Worm (Caenorhabditis elegans) whole organism, L2 larva: ENCODE data around the gene C23G10.5.
A peak's percentile ranks its signal among the peaks of the same experiment; 100 is the strongest.

Experiments
- C34F6.9 ChIP-seq: fragments of 150-350 bp; optimal IDR thresholded peaks from 2 replicates; lab custom pipeline; 2014; ENCODE audit warnings: missing biosample characterization, missing genetic modification characterization
- F13H6.1 ChIP-seq: sonication (generic microtip); optimal IDR thresholded peaks from 2 replicates; lab custom pipeline; 2016; ENCODE audit warnings: missing genetic modification characterization, missing compliant biosample characterization
- R02D3.7 ChIP-seq: fragments of 150-350 bp; optimal IDR thresholded peaks from 2 replicates; lab custom pipeline; 2014; ENCODE audit warnings: missing biosample characterization, missing genetic modification characterization
- Y55F3AM.14 ChIP-seq: fragments of 200-800 bp; sonication (Bioruptor generic); optimal IDR thresholded peaks from 2 replicates; lab custom pipeline; 2018; ENCODE audit warnings: mild to moderate bottlenecking, missing genetic modification characterization, missing compliant biosample characterization
- ZK546.5 ChIP-seq: sonication (generic microtip); optimal IDR thresholded peaks from 2 replicates; lab custom pipeline; 2017; ENCODE audit warnings: missing biosample characterization, missing genetic modification characterization
- alr-1 ChIP-seq: fragments of 150-350 bp; optimal IDR thresholded peaks from 2 replicates; lab custom pipeline; 2014; ENCODE audit warnings: missing biosample characterization, missing genetic modification characterization
- aly-2 ChIP-seq: fragments of 150-350 bp; optimal IDR thresholded peaks from 2 replicates; lab custom pipeline; 2014; ENCODE audit warnings: missing biosample characterization, missing genetic modification characterization
- ama-1 ChIP-seq: fragments of 150-350 bp; optimal IDR thresholded peaks from 2 replicates; lab custom pipeline; 2018; ENCODE audit warnings: inconsistent platforms
- blmp-1 ChIP-seq: sonication (generic microtip); optimal IDR thresholded peaks from 2 replicates; lab custom pipeline; 2017; ENCODE audit warnings: missing genetic modification characterization, mild to moderate bottlenecking, missing compliant biosample characterization, antibody characterized with exemption, moderate library complexity; ENCODE audit not compliant: insufficient read depth
- ceh-16 ChIP-seq: fragments of 150-350 bp; optimal IDR thresholded peaks from 2 replicates; lab custom pipeline; 2014; ENCODE audit warnings: missing biosample characterization, missing genetic modification characterization
- ceh-82 ChIP-seq: fragments of 150-350 bp; optimal IDR thresholded peaks from 2 replicates; lab custom pipeline; 2014; ENCODE audit warnings: missing biosample characterization, missing genetic modification characterization
- crh-2 ChIP-seq: sonication (generic microtip); optimal IDR thresholded peaks from 2 replicates; lab custom pipeline; 2017; ENCODE audit warnings: missing biosample characterization, missing genetic modification characterization
- dmd-4 ChIP-seq: sonication (generic microtip); optimal IDR thresholded peaks from 2 replicates; lab custom pipeline; 2017; ENCODE audit warnings: missing biosample characterization, missing genetic modification characterization
- egl-27 ChIP-seq: sonication (generic microtip); optimal IDR thresholded peaks from 3 replicates; lab custom pipeline; 2017; ENCODE audit warnings: missing biosample characterization, missing genetic modification reagents, missing genetic modification characterization
- elt-3 ChIP-seq: sonication (generic microtip); optimal IDR thresholded peaks from 2 replicates; lab custom pipeline; 2017; ENCODE audit warnings: missing biosample characterization, missing genetic modification characterization
- fos-1 ChIP-seq: fragments of 150-350 bp; optimal IDR thresholded peaks from 2 replicates; lab custom pipeline; 2014; ENCODE audit warnings: missing biosample characterization, missing genetic modification characterization
- gmeb-1 ChIP-seq: fragments of 150-350 bp; optimal IDR thresholded peaks from 2 replicates; lab custom pipeline; 2014; ENCODE audit warnings: missing biosample characterization, missing genetic modification characterization
- lin-11 ChIP-seq: fragments of 150-350 bp; sonication (generic microtip); optimal IDR thresholded peaks from 2 replicates; lab custom pipeline; 2014; ENCODE audit warnings: missing biosample characterization, missing genetic modification characterization, inconsistent platforms, mixed read lengths
- lin-13 ChIP-seq: fragments of 150-350 bp; optimal IDR thresholded peaks from 2 replicates; lab custom pipeline; 2014; ENCODE audit warnings: missing biosample characterization, missing genetic modification reagents, missing genetic modification characterization
- mbf-1 ChIP-seq: sonication (generic microtip); optimal IDR thresholded peaks from 2 replicates; lab custom pipeline; 2017; ENCODE audit warnings: missing biosample characterization, missing genetic modification characterization
- nhr-10 ChIP-seq: sonication (generic microtip); optimal IDR thresholded peaks from 2 replicates; lab custom pipeline; 2017; ENCODE audit warnings: missing biosample characterization, missing genetic modification characterization
- nhr-11 ChIP-seq: fragments of 150-350 bp; optimal IDR thresholded peaks from 2 replicates; lab custom pipeline; 2014; ENCODE audit warnings: missing biosample characterization, missing genetic modification characterization
- nhr-129 ChIP-seq: fragments of 150-350 bp; optimal IDR thresholded peaks from 2 replicates; lab custom pipeline; 2014; ENCODE audit warnings: missing biosample characterization, missing genetic modification characterization
- nhr-237 ChIP-seq: fragments of 150-350 bp; optimal IDR thresholded peaks from 2 replicates; lab custom pipeline; 2014; ENCODE audit warnings: missing biosample characterization, missing genetic modification characterization
- nhr-25 ChIP-seq: fragments of 150-350 bp; sonication (generic microtip); optimal IDR thresholded peaks from 3 replicates; lab custom pipeline; 2014; ENCODE audit warnings: missing biosample characterization, missing genetic modification characterization
- peb-1 ChIP-seq: fragments of 150-350 bp; optimal IDR thresholded peaks from 2 replicates; lab custom pipeline; 2014; ENCODE audit warnings: missing biosample characterization, missing genetic modification characterization
- sem-4 ChIP-seq: fragments of 150-350 bp; optimal IDR thresholded peaks from 2 replicates; lab custom pipeline; 2014; ENCODE audit warnings: missing biosample characterization, missing genetic modification reagents, missing genetic modification characterization
- sma-9 ChIP-seq, 2 experiments: fragments of 150-350 bp in 1 of 2; sonication (generic microtip) in 1 of 2; optimal IDR thresholded peaks; 2 replicates each; lab custom pipeline; 2014 to 2016; ENCODE audit warnings: missing genetic modification characterization in 2 of 2, mild to moderate bottlenecking in 1 of 2, missing biosample characterization in 1 of 2, missing compliant biosample characterization in 1 of 2, missing genetic modification reagents in 1 of 2, moderate library complexity in 1 of 2
- snpc-4 ChIP-seq: fragments of 150-350 bp; optimal IDR thresholded peaks from 2 replicates; lab custom pipeline; 2014; ENCODE audit warnings: missing biosample characterization, missing genetic modification characterization
- unc-39 ChIP-seq: fragments of 150-350 bp; optimal IDR thresholded peaks from 2 replicates; lab custom pipeline; 2014; ENCODE audit warnings: missing biosample characterization, missing genetic modification characterization
- unc-62 ChIP-seq: fragments of 150-350 bp; optimal IDR thresholded peaks from 2 replicates; lab custom pipeline; 2014; ENCODE audit warnings: missing biosample characterization, missing genetic modification reagents, missing genetic modification characterization
- zag-1 ChIP-seq: fragments of 150-350 bp; optimal IDR thresholded peaks from 2 replicates; lab custom pipeline; 2014; ENCODE audit warnings: missing biosample characterization, missing genetic modification characterization
- ztf-1 ChIP-seq: fragments of 200-800 bp; sonication (Bioruptor generic); conservative IDR thresholded peaks from 2 replicates; pipeline ENCODE4 v1.3.6; 2022; ENCODE audit warnings: missing genetic modification characterization, missing compliant biosample characterization
- ztf-11 ChIP-seq: sonication (generic microtip); optimal IDR thresholded peaks from 2 replicates; lab custom pipeline; 2017; ENCODE audit warnings: missing biosample characterization, missing genetic modification characterization

Gene C23G10.5

ce11 chrIII:6163381-6163780 lies 27.5 kb upstream of the C23G10.5 start:
- TF ChIP-seq aly-2 = no peak
- TF ChIP-seq nhr-129 = no peak
- no peak for TF ChIP-seq ama-1
- TF ChIP-seq lin-11 (tag; lab: Kevin White, UChicago) = no peak
- no peak for TF ChIP-seq ztf-1 (GFP tag; lab: Robert Waterston, UW)
- no peak for TF ChIP-seq sma-9 (GFP tag; optimal IDR thresholded peaks at IDR 0.05; lab: Kevin White, UChicago)
- TF ChIP-seq sma-9 (tag; optimal IDR thresholded peaks at IDR 0.05; lab: Kevin White, UChicago) = no peak

ce11 chrIII:6164253-6164971 lies 26.5 kb upstream of the C23G10.5 start, which contains the start of gene F42A10.9:
Gene F42A10.9 (plus strand): TSS chrIII:6164573.
- TF ChIP-seq crh-2 = peak; percentile 0
- TF ChIP-seq lin-13 (GFP tag; lab: Kevin White, UChicago) = peak; percentile 17
- peak; percentile 35 for TF ChIP-seq sma-9 (GFP tag; optimal IDR thresholded peaks at IDR 0.05; lab: Kevin White, UChicago)
- no peak for TF ChIP-seq sma-9 (tag; optimal IDR thresholded peaks at IDR 0.05; lab: Kevin White, UChicago)
- TF ChIP-seq nhr-25 = peak; percentile 5
- TF ChIP-seq ZK546.5 (tag; lab: Kevin White, UChicago) = no peak
- peak; percentile 48 for TF ChIP-seq C34F6.9 (tag; lab: Kevin White, UChicago)
- TF ChIP-seq elt-3 (tag; lab: Kevin White, UChicago) = no peak
- peak; percentile 34 for TF ChIP-seq fos-1 (tag; lab: Kevin White, UChicago)
- TF ChIP-seq ama-1 = peak; percentile 86
- TF ChIP-seq nhr-11 (tag; lab: Kevin White, UChicago) = no peak
- TF ChIP-seq nhr-129 = peak; percentile 34

ce11 chrIII:6165240-6165639 lies 25.7 kb upstream of the C23G10.5 start:
- TF ChIP-seq ceh-16 = no peak
- no peak for TF ChIP-seq C34F6.9 (tag; lab: Kevin White, UChicago)
- TF ChIP-seq sma-9 (GFP tag; optimal IDR thresholded peaks at IDR 0.05; lab: Kevin White, UChicago) = no peak
- no peak for TF ChIP-seq sma-9 (tag; optimal IDR thresholded peaks at IDR 0.05; lab: Kevin White, UChicago)
- TF ChIP-seq zag-1 (tag; lab: Kevin White, UChicago) = no peak
- no peak for TF ChIP-seq elt-3 (tag; lab: Kevin White, UChicago)
- no peak for TF ChIP-seq egl-27 (tag; lab: Kevin White, UChicago)
- TF ChIP-seq ztf-11 = no peak
- no peak for TF ChIP-seq R02D3.7 (tag; lab: Kevin White, UChicago)

ce11 chrIII:6166634-6167033 lies 24.3 kb upstream of the C23G10.5 start:
- no peak for TF ChIP-seq ceh-16
- TF ChIP-seq nhr-10 (tag; lab: Kevin White, UChicago) = no peak
- no peak for TF ChIP-seq unc-62 (GFP tag; lab: Kevin White, UChicago)
- no peak for TF ChIP-seq dmd-4 (tag; lab: Kevin White, UChicago)
- no peak for TF ChIP-seq nhr-11 (tag; lab: Kevin White, UChicago)
- no peak for TF ChIP-seq mbf-1 (tag; lab: Kevin White, UChicago)
- TF ChIP-seq F13H6.1 (tag; lab: Kevin White, UChicago) = no peak
- no peak for TF ChIP-seq lin-13 (GFP tag; lab: Kevin White, UChicago)
- no peak for TF ChIP-seq Y55F3AM.14 (GFP tag; lab: Kevin White, UChicago)
- no peak for TF ChIP-seq blmp-1 (tag; lab: Kevin White, UChicago)
- no peak for TF ChIP-seq alr-1 (tag; lab: Kevin White, UChicago)
- no peak for TF ChIP-seq R02D3.7 (tag; lab: Kevin White, UChicago)
- TF ChIP-seq sem-4 = no peak

- TF ChIP-seq snpc-4 (tag; lab: Kevin White, UChicago) (no peak), nhr-129 (peak; percentile 42), ceh-82 (tag; lab: Kevin White, UChicago) (no peak), aly-2 (no peak), lin-11 (tag; lab: Kevin White, UChicago) (no peak), ama-1 (peak; percentile 20), elt-3 (tag; lab: Kevin White, UChicago) (no peak), peb-1 (no peak), gmeb-1 (tag; lab: Kevin White, UChicago) (no peak), sma-9 (GFP tag; optimal IDR thresholded peaks at IDR 0.05; lab: Kevin White, UChicago) (no peak), sma-9 (tag; optimal IDR thresholded peaks at IDR 0.05; lab: Kevin White, UChicago) (no peak), unc-39 (tag; lab: Kevin White, UChicago) (no peak), zag-1 (tag; lab: Kevin White, UChicago) (no peak), nhr-237 (tag; lab: Kevin White, UChicago) (no peak), C34F6.9 (tag; lab: Kevin White, UChicago) (peak; percentile 21), crh-2 (peak; percentile 36)
- TF ChIP-seq, all 48 proteins: peak for 4
Observed at ce11 chrIII:6168497-6169227, 22.2 kb upstream of the C23G10.5 start, which contains the start of gene efk-1. Gene efk-1 (minus strand): TSS chrIII:6168547.
